Fruit fly (Drosophila melanogaster): ENCODE measurements around the gene CG14234.

- TF ChIP-seq psq (optimal IDR thresholded peaks at IDR 0.05) (no peak), insv (optimal IDR thresholded peaks at IDR 0.05) (no peak), Myc (optimal IDR thresholded peaks at IDR 0.05) (no peak), h (optimal IDR thresholded peaks at IDR 0.05) (no peak), ttk (optimal IDR thresholded peaks at IDR 0.05) (no peak), Sin3A (optimal IDR thresholded peaks at IDR 0.05) (no peak)
Observed at dm6 chrX:19716325-19716917, 18.9 kb upstream of the CG14234 start.

Measured in Kc167 (cell line).